Fruit fly (Drosophila melanogaster) S2 (cell line): Measurements from ENCODE around the gene Cph.

Experiments
- CG8478 ChIP-seq: fragments of >200 bp; optimal IDR thresholded peaks from 2 replicates; lab custom pipeline; 2018
- CTCF ChIP-seq, 2 experiments: fragments of >200 bp; optimal IDR thresholded peaks; 2 replicates each; lab custom pipeline; 2018

- TF ChIP-seq CTCF (optimal IDR thresholded peaks at IDR 0.05; lab: Kevin White, UChicago) = no peak
- TF ChIP-seq CG8478 (lab: Kevin White, UChicago) = no peak
Observed at dm6 chrX:7120168-7120567, 17.4 kb upstream of the Cph start.
